Worm (Caenorhabditis elegans): ENCODE data around the gene B0353.1.

The B0353.1 gene

ce11 chrIII:526824-527223 is 28.9 kb upstream of the B0353.1 start, which contains the start of gene T22F7.4 (continued):
- TF ChIP-seq lin-29 (GFP tag; IDR thresholded peaks at IDR 0.05) (no peak), mep-1 (tag; optimal IDR thresholded peaks at IDR 0.05) (no peak)

ce11 chrIII:530899-531298 is 24.9 kb upstream of the B0353.1 start:
- TF ChIP-seq php-3 (GFP tag; IDR thresholded peaks at IDR 0.05): no peak
- no peak for TF ChIP-seq zfp-3 (GFP tag; conservative IDR thresholded peaks at IDR 0.05)
- no peak for TF ChIP-seq madf-9 (GFP tag; conservative IDR thresholded peaks at IDR 0.05)
- TF ChIP-seq madf-5 (GFP tag; IDR thresholded peaks at IDR 0.05): no peak
- no peak for TF ChIP-seq cey-2 (tag; optimal IDR thresholded peaks at IDR 0.05; ENCODE audit: borderline replicate concordance, insufficient read depth)
- no peak for TF ChIP-seq F26F4.8 (GFP tag; conservative IDR thresholded peaks at IDR 0.05)
- TF ChIP-seq D1046.2 (GFP tag; IDR thresholded peaks at IDR 0.05): no peak
- no peak for TF ChIP-seq fos-1 (tag; optimal IDR thresholded peaks at IDR 0.05)
- TF ChIP-seq unc-62 (GFP tag; optimal IDR thresholded peaks at IDR 0.05 in 1 of 2): peak in 1 of 2 experiments; percentile 55
- TF ChIP-seq unc-62 (tag; optimal IDR thresholded peaks at IDR 0.05): no peak
- TF ChIP-seq nhr-237 (tag; optimal IDR thresholded peaks at IDR 0.05): no peak
- TF ChIP-seq unc-39 (tag; optimal IDR thresholded peaks at IDR 0.05): no peak
- TF ChIP-seq set-16 (GFP tag; IDR thresholded peaks at IDR 0.05): no peak
- TF ChIP-seq mxl-2 (GFP tag; conservative IDR thresholded peaks at IDR 0.05): no peak
- TF ChIP-seq ama-1 (optimal IDR thresholded peaks at IDR 0.05): no peak
- no peak for TF ChIP-seq ctbp-1 (GFP tag; IDR thresholded peaks at IDR 0.05)
- no peak for TF ChIP-seq T20F7.1 (GFP tag; optimal IDR thresholded peaks at IDR 0.05)
- TF ChIP-seq dmd-6 (GFP tag; IDR thresholded peaks at IDR 0.05): peak; percentile 25; the same call in 1 of the 2 replicates
- peak; percentile 7 for TF ChIP-seq nhr-28 (tag; optimal IDR thresholded peaks at IDR 0.05)
- TF ChIP-seq mdl-1 (tag; optimal IDR thresholded peaks at IDR 0.05): no peak
- no peak for TF ChIP-seq gei-8 (GFP tag; optimal IDR thresholded peaks at IDR 0.05)
- TF ChIP-seq dve-1 (tag; optimal IDR thresholded peaks at IDR 0.05; ENCODE audit: insufficient read depth): no peak
- TF ChIP-seq lin-1 (GFP tag; IDR thresholded peaks at IDR 0.05): no peak
- TF ChIP-seq F10B5.3 (tag; optimal IDR thresholded peaks at IDR 0.05): no peak
- no peak for TF ChIP-seq Y75B8A.6 (GFP tag; IDR thresholded peaks at IDR 0.05)
- no peak for TF ChIP-seq ZK546.5 (tag; optimal IDR thresholded peaks at IDR 0.05)
- TF ChIP-seq daf-19 (GFP tag; conservative IDR thresholded peaks at IDR 0.05): no peak
- TF ChIP-seq daf-16 (GFP tag; optimal IDR thresholded peaks at IDR 0.05): no peak
- peak; percentile 97 for TF ChIP-seq daf-16 (tag; optimal IDR thresholded peaks at IDR 0.05)

ce11 chrIII:532152-532551 is 23.6 kb upstream of the B0353.1 start:
- no peak for TF ChIP-seq daf-19 (GFP tag; conservative IDR thresholded peaks at IDR 0.05)
- TF ChIP-seq egl-43 (GFP tag; IDR thresholded peaks at IDR 0.05): no peak
- TF ChIP-seq lin-1 (GFP tag; IDR thresholded peaks at IDR 0.05): no peak
- TF ChIP-seq skn-1 (tag; optimal IDR thresholded peaks at IDR 0.05): no peak
- no peak for TF ChIP-seq nhr-111 (GFP tag; optimal IDR thresholded peaks at IDR 0.05)
- no peak for TF ChIP-seq hlh-30 (tag; optimal IDR thresholded peaks at IDR 0.05; ENCODE audit: insufficient read depth)
- TF ChIP-seq mxl-3 (GFP tag; optimal IDR thresholded peaks at IDR 0.05): no peak
- peak; percentile 54 for TF ChIP-seq aha-1 (tag)
